Fruit fly (Drosophila melanogaster): ENCODE data around the gene CG7049.

The CG7049 gene

dm6 chr3L:165981-166788 lies 9.8 kb downstream of the CG7049 start (continued):
- TF ChIP-seq Mes4 (GFP tag; optimal IDR thresholded peaks at IDR 0.05) (no peak), vvl (GFP tag; IDR thresholded peaks at IDR 0.05) (no peak), HHEX (GFP tag; optimal IDR thresholded peaks at IDR 0.05) (no peak), CG14050 (GFP tag; IDR thresholded peaks at IDR 0.05) (no peak), CG10565 (GFP tag; optimal IDR thresholded peaks at IDR 0.05) (no peak), ara (GFP tag; IDR thresholded peaks at IDR 0.05) (0 out of 2 replicates have a peak, but pooled peaks have one; percentile 7), CG9609 (GFP tag; optimal IDR thresholded peaks at IDR 0.05) (no peak), CG7556 (GFP tag; optimal IDR thresholded peaks at IDR 0.05) (peak; percentile 20), CG10431 (GFP tag; optimal IDR thresholded peaks at IDR 0.05) (no peak), al (GFP tag; IDR thresholded peaks at IDR 0.05) (no peak), esg (GFP tag; conservative IDR thresholded peaks at IDR 0.05) (no peak), cwo (GFP tag; optimal IDR thresholded peaks at IDR 0.05) (no peak), CG14710 (tag; optimal IDR thresholded peaks at IDR 0.05) (peak; percentile 2), ac (GFP tag; optimal IDR thresholded peaks at IDR 0.05) (no peak), Dref (GFP tag; IDR thresholded peaks at IDR 0.05) (no peak), CG13894 (tag; optimal IDR thresholded peaks at IDR 0.05) (no peak), Stat92E (GFP tag; optimal IDR thresholded peaks at IDR 0.05) (no peak), CG7839 (tag; optimal IDR thresholded peaks at IDR 0.05) (peak; percentile 25), CrebB (tag; optimal IDR thresholded peaks at IDR 0.05) (no peak), gsb-n (tag; optimal IDR thresholded peaks at IDR 0.05) (no peak), D19A (tag; optimal IDR thresholded peaks at IDR 0.05) (peak; percentile 7), CG17912 (GFP tag; optimal IDR thresholded peaks at IDR 0.05) (no peak), CG5953 (GFP tag; IDR thresholded peaks at IDR 0.05) (no peak), CG14667 (GFP tag; IDR thresholded peaks at IDR 0.05) (no peak), stwl (tag; optimal IDR thresholded peaks at IDR 0.05) (no peak), nau (GFP tag; optimal IDR thresholded peaks at IDR 0.05) (no peak), inv (GFP tag; IDR thresholded peaks at IDR 0.05; ENCODE audit: partially characterized antibody) (no peak), onecut (GFP tag; IDR thresholded peaks at IDR 0.05) (0 out of 2 replicates have a peak, but pooled peaks have one; percentile 33), ttk (GFP tag; IDR thresholded peaks at IDR 0.05) (0 out of 2 replicates have a peak, but pooled peaks have one; percentile 12), CG12236 (GFP tag; optimal IDR thresholded peaks at IDR 0.05) (no peak), Taf1 (GFP tag; IDR thresholded peaks at IDR 0.05) (no peak), eve (GFP tag; optimal IDR thresholded peaks at IDR 0.05) (no peak), Oaz (GFP tag; IDR thresholded peaks at IDR 0.05) (no peak), bbx (GFP tag; IDR thresholded peaks at IDR 0.05; ENCODE audit: partially characterized antibody) (no peak), pan (optimal IDR thresholded peaks at IDR 0.05) (no peak), pan (GFP tag; optimal IDR thresholded peaks at IDR 0.05 in 1 of 2, IDR thresholded peaks at IDR 0.05 in 1 of 2) (no peak), hth (optimal IDR thresholded peaks at IDR 0.05) (no peak), CG10274 (GFP tag; optimal IDR thresholded peaks at IDR 0.05) (no peak), CG10654 (GFP tag; optimal IDR thresholded peaks at IDR 0.05) (peak; percentile 1), CG4282 (GFP tag; optimal IDR thresholded peaks at IDR 0.05) (no peak), gcm (GFP tag; optimal IDR thresholded peaks at IDR 0.05) (peak; percentile 26), wdn (GFP tag; IDR thresholded peaks at IDR 0.05) (no peak), CG1832 (GFP tag; optimal IDR thresholded peaks at IDR 0.05) (no peak), schlank (tag; optimal IDR thresholded peaks at IDR 0.05) (no peak), Max (GFP tag; optimal IDR thresholded peaks at IDR 0.05) (no peak), Rx (GFP tag; IDR thresholded peaks at IDR 0.05) (no peak), CG6654 (GFP tag; optimal IDR thresholded peaks at IDR 0.05) (no peak), CG34422 (GFP tag; IDR thresholded peaks at IDR 0.05) (no peak), Antp (GFP tag; optimal IDR thresholded peaks at IDR 0.05) (no peak), CG15601 (tag; optimal IDR thresholded peaks at IDR 0.05) (peak; percentile 40)
